Worm (Caenorhabditis elegans): ENCODE data around the gene F39B3.7.

DNA sequence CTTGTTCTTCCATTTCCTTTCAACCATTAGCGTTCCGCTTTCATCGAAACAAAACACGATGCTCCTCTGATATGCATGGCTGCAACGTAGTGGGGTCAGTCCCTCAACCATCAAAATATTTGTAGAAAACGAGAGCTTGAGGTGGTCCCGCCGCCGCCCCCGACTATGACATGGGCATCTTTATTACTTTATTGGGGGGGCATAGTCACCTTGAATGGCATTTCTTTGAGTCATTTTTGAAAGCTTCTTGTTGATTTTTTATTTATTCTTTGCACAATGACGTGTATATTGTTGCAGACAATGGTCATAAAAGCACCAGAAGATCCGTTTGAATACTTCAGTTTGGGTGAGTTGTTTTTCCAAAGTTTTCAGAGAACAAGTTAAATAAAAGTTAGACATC is 47.0 kb upstream of the F39B3.7 start, which contains the start of gene ncs-7:
- TF ChIP-seq B0310.2 (tag; optimal IDR thresholded peaks at IDR 0.05): no peak
- TF ChIP-seq tra-4 (tag; optimal IDR thresholded peaks at IDR 0.05): no peak
